In genomic region chr2L:5052367-5052914, dm6 we compare ENCODE assay signal across 1 fruit fly cellular context.
TF ChIP-seq lines count a peak whose summit lies in the region.

TSS of gene senju (plus strand) at chr2L:5052843.

TF ChIP-seq in whole organism, embryonic, 481 proteins besides CTCF, POLR2A, EP300 and RAD21 (continued from another document and continues in another):
- TF ChIP-seq CG18599 (GFP tag; optimal IDR thresholded peaks at IDR 0.05; lab: Kevin White, UChicago) (peak; percentile 90), chn (GFP tag; optimal IDR thresholded peaks at IDR 0.05; lab: Kevin White, UChicago) (peak; percentile 87), CG11695 (GFP tag; IDR thresholded peaks at IDR 0.05; lab: Robert Waterston, UW) (peak; percentile 74), CG7372 (GFP tag; IDR thresholded peaks at IDR 0.05; lab: Robert Waterston, UW) (0 out of 2 replicates have a peak, but pooled peaks have one; percentile 30), cas (GFP tag; IDR thresholded peaks at IDR 0.05; lab: Robert Waterston, UW) (peak; percentile 54; the same call in 1 of the 2 replicates), Mrtf (GFP tag; IDR thresholded peaks at IDR 0.05; lab: Robert Waterston, UW) (peak; percentile 80), NC2β (GFP tag; optimal IDR thresholded peaks at IDR 0.05; lab: Kevin White, UChicago) (peak; percentile 82), odd (GFP tag; optimal IDR thresholded peaks at IDR 0.05; lab: Kevin White, UChicago) (peak; percentile 79), so (GFP tag; IDR thresholded peaks at IDR 0.05; lab: Robert Waterston, UW) (peak; percentile 75; the same call in 2 of the 3 replicates), CG3726 (GFP tag; IDR thresholded peaks at IDR 0.05; lab: Robert Waterston, UW) (peak; percentile 69; the same call in 2 of the 3 replicates), eve (GFP tag; optimal IDR thresholded peaks at IDR 0.05; lab: Kevin White, UChicago) (no peak), row (GFP tag; IDR thresholded peaks at IDR 0.05; lab: Robert Waterston, UW) (peak; percentile 73), zfh2 (GFP tag; optimal IDR thresholded peaks at IDR 0.05; lab: Kevin White, UChicago) (peak; percentile 90), CG8924 (tag; optimal IDR thresholded peaks at IDR 0.05; lab: Kevin White, UChicago) (peak; percentile 82), NFAT (GFP tag; IDR thresholded peaks at IDR 0.05; lab: Robert Waterston, UW) (peak; percentile 79), Hsf (GFP tag; optimal IDR thresholded peaks at IDR 0.05; lab: Kevin White, UChicago) (peak; percentile 80), CG11247 (GFP tag; IDR thresholded peaks at IDR 0.05; lab: Robert Waterston, UW) (peak; percentile 83), Ssrp (tag; optimal IDR thresholded peaks at IDR 0.05; lab: Kevin White, UChicago) (peak; percentile 66), Adf1 (GFP tag; IDR thresholded peaks at IDR 0.05; lab: Robert Waterston, UW) (peak; percentile 62), stwl (tag; optimal IDR thresholded peaks at IDR 0.05; lab: Kevin White, UChicago) (peak; percentile 79), NK7.1 (GFP tag; optimal IDR thresholded peaks at IDR 0.05; lab: Kevin White, UChicago) (peak; percentile 81), CG9215 (GFP tag; IDR thresholded peaks at IDR 0.05; lab: Robert Waterston, UW) (peak; percentile 62), Antp (GFP tag; optimal IDR thresholded peaks at IDR 0.05; lab: Kevin White, UChicago) (peak; percentile 90), Lim3 (GFP tag; IDR thresholded peaks at IDR 0.05; lab: Robert Waterston, UW) (peak; percentile 37; the same call in 1 of the 2 replicates), CG16779 (GFP tag; IDR thresholded peaks at IDR 0.05; lab: Robert Waterston, UW) (peak; percentile 53), CG13894 (tag; optimal IDR thresholded peaks at IDR 0.05; lab: Kevin White, UChicago) (peak; percentile 82), HLH54F (GFP tag; optimal IDR thresholded peaks at IDR 0.05; lab: Kevin White, UChicago) (peak; percentile 81), CG11085 (GFP tag; IDR thresholded peaks at IDR 0.05; lab: Robert Waterston, UW) (peak; percentile 51), sens (GFP tag; lab: Kevin White, UChicago) (peak; percentile 98), exex (tag; optimal IDR thresholded peaks at IDR 0.05; lab: Kevin White, UChicago) (peak; percentile 39), Abd-B (GFP tag; optimal IDR thresholded peaks at IDR 0.05; lab: Kevin White, UChicago) (peak; percentile 16), CG7839 (tag; optimal IDR thresholded peaks at IDR 0.05; lab: Kevin White, UChicago) (peak; percentile 79), CG3163 (GFP tag; optimal IDR thresholded peaks at IDR 0.05; lab: Kevin White, UChicago) (peak; percentile 73), HLH3B (GFP tag; IDR thresholded peaks at IDR 0.05; lab: Robert Waterston, UW) (peak; percentile 78), nerfin-2 (GFP tag; IDR thresholded peaks at IDR 0.05; lab: Robert Waterston, UW; ENCODE audit: partially characterized antibody) (no peak), bsh (GFP tag; optimal IDR thresholded peaks at IDR 0.05; lab: Kevin White, UChicago) (peak; percentile 72 to 82), CG16813 (GFP tag; IDR thresholded peaks at IDR 0.05; lab: Robert Waterston, UW; ENCODE audit: partially characterized antibody) (peak; percentile 39; the same call in 1 of the 3 replicates), CG32772 (GFP tag; IDR thresholded peaks at IDR 0.05; lab: Robert Waterston, UW) (peak; percentile 60), Doc3 (GFP tag; IDR thresholded peaks at IDR 0.05; lab: Robert Waterston, UW; ENCODE audit: partially characterized antibody) (no peak), D19A (tag; optimal IDR thresholded peaks at IDR 0.05; lab: Kevin White, UChicago) (peak; percentile 66), CG5953 (GFP tag; IDR thresholded peaks at IDR 0.05; lab: Robert Waterston, UW) (peak; percentile 62; the same call in 1 of the 2 replicates), sc (optimal IDR thresholded peaks at IDR 0.05; lab: Kevin White, UChicago) (no peak), sc (GFP tag; optimal IDR thresholded peaks at IDR 0.05; lab: Kevin White, UChicago) (peak; percentile 62), CG33557 (GFP tag; optimal IDR thresholded peaks at IDR 0.05; lab: Kevin White, UChicago) (peak; percentile 72), CG7271 (tag; optimal IDR thresholded peaks at IDR 0.05; lab: Kevin White, UChicago) (no peak), CG30431 (GFP tag; optimal IDR thresholded peaks at IDR 0.05; lab: Kevin White, UChicago) (peak; percentile 72), CG8478 (optimal IDR thresholded peaks at IDR 0.05; lab: Kevin White, UChicago) (no peak), en (GFP tag; optimal IDR thresholded peaks at IDR 0.05; lab: Kevin White, UChicago) (peak; percentile 62), hkb (optimal IDR thresholded peaks at IDR 0.05; lab: Kevin White, UChicago) (no peak), hkb (GFP tag; IDR thresholded peaks at IDR 0.05; lab: Robert Waterston, UW) (peak; percentile 84), caup (GFP tag; optimal IDR thresholded peaks at IDR 0.05; lab: Kevin White, UChicago; ENCODE audit: severe bottlenecking) (peak; percentile 92), CG11456 (GFP tag; IDR thresholded peaks at IDR 0.05; lab: Robert Waterston, UW) (peak; percentile 90), CG12744 (GFP tag; optimal IDR thresholded peaks at IDR 0.05; lab: Kevin White, UChicago) (peak; percentile 76), CG4820 (GFP tag; optimal IDR thresholded peaks at IDR 0.05; lab: Kevin White, UChicago) (peak; percentile 64), CG7928 (GFP tag; optimal IDR thresholded peaks at IDR 0.05; lab: Kevin White, UChicago) (peak; percentile 32), CG30020 (tag; optimal IDR thresholded peaks at IDR 0.05; lab: Kevin White, UChicago) (peak; percentile 55), CG8089 (GFP tag; optimal IDR thresholded peaks at IDR 0.05; lab: Kevin White, UChicago) (peak; percentile 80), ato (GFP tag; IDR thresholded peaks at IDR 0.05; lab: Robert Waterston, UW; ENCODE audit: partially characterized antibody) (peak; percentile 66), NC2α (GFP tag; optimal IDR thresholded peaks at IDR 0.05; lab: Kevin White, UChicago) (peak; percentile 66), MBD-R2 (GFP tag; IDR thresholded peaks at IDR 0.05; lab: Robert Waterston, UW) (peak; percentile 98), knrl (GFP tag; IDR thresholded peaks at IDR 0.05; lab: Robert Waterston, UW; ENCODE audit: partially characterized antibody) (peak; percentile 27; the same call in 1 of the 3 replicates), pzg (GFP tag; optimal IDR thresholded peaks at IDR 0.05; lab: Kevin White, UChicago) (peak; percentile 95), ham (GFP tag; IDR thresholded peaks at IDR 0.05; lab: Robert Waterston, UW) (peak; percentile 40; the same call in 1 of the 2 replicates), CG13123 (GFP tag; optimal IDR thresholded peaks at IDR 0.05; lab: Kevin White, UChicago) (peak; percentile 81), gsb-n (tag; optimal IDR thresholded peaks at IDR 0.05; lab: Kevin White, UChicago) (peak; percentile 69), eyg (GFP tag; optimal IDR thresholded peaks at IDR 0.05; lab: Kevin White, UChicago) (peak; percentile 82), CG9876 (GFP tag; optimal IDR thresholded peaks at IDR 0.05; lab: Kevin White, UChicago) (peak; percentile 66), mirr (GFP tag; optimal IDR thresholded peaks at IDR 0.05; lab: Kevin White, UChicago) (peak; percentile 84), Hey (tag; optimal IDR thresholded peaks at IDR 0.05; lab: Kevin White, UChicago) (peak; percentile 69), emc (GFP tag; optimal IDR thresholded peaks at IDR 0.05; lab: Kevin White, UChicago) (peak; percentile 78), CG9797 (GFP tag; optimal IDR thresholded peaks at IDR 0.05; lab: Kevin White, UChicago) (peak; percentile 61), CG1602 (GFP tag; optimal IDR thresholded peaks at IDR 0.05; lab: Kevin White, UChicago) (peak; percentile 69), D19B (GFP tag; optimal IDR thresholded peaks at IDR 0.05; lab: Kevin White, UChicago) (peak; percentile 71), wek (GFP tag; optimal IDR thresholded peaks at IDR 0.05; lab: Kevin White, UChicago) (peak; percentile 57), GATAe (GFP tag; conservative IDR thresholded peaks at IDR 0.05; lab: Robert Waterston, UW) (no peak; the same call in 1 of the 2 replicates), crc (GFP tag; optimal IDR thresholded peaks at IDR 0.05; lab: Kevin White, UChicago) (peak; percentile 73), CG13296 (GFP tag; optimal IDR thresholded peaks at IDR 0.05; lab: Kevin White, UChicago) (peak; percentile 80), CG12104 (GFP tag; optimal IDR thresholded peaks at IDR 0.05; lab: Kevin White, UChicago) (peak; percentile 73), az2 (GFP tag; optimal IDR thresholded peaks at IDR 0.05; lab: Kevin White, UChicago) (peak; percentile 88), NfI (GFP tag; optimal IDR thresholded peaks at IDR 0.05; lab: Kevin White, UChicago) (peak; percentile 79), CG2712 (tag; optimal IDR thresholded peaks at IDR 0.05; lab: Kevin White, UChicago) (peak; percentile 76), CoRest (tag; optimal IDR thresholded peaks at IDR 0.05; lab: Kevin White, UChicago) (peak; percentile 69), Sox102F (GFP tag; optimal IDR thresholded peaks at IDR 0.05; lab: Kevin White, UChicago) (peak; percentile 80), CG10321 (GFP tag; IDR thresholded peaks at IDR 0.05; lab: Robert Waterston, UW) (0 out of 2 replicates have a peak, but pooled peaks have one; percentile 32), CG8359 (GFP tag; optimal IDR thresholded peaks at IDR 0.05; lab: Kevin White, UChicago; ENCODE audit: borderline replicate concordance) (peak; percentile 63), CG5180 (GFP tag; optimal IDR thresholded peaks at IDR 0.05; lab: Kevin White, UChicago) (peak; percentile 62), CG3281 (GFP tag; optimal IDR thresholded peaks at IDR 0.05; lab: Kevin White, UChicago) (peak; percentile 78), CG8290 (GFP tag; optimal IDR thresholded peaks at IDR 0.05; lab: Kevin White, UChicago) (peak; percentile 72), CG8290 (tag; optimal IDR thresholded peaks at IDR 0.05; lab: Kevin White, UChicago) (peak; percentile 33 to 91), sd (tag; optimal IDR thresholded peaks at IDR 0.05; lab: Kevin White, UChicago) (peak; percentile 73), gcm (GFP tag; optimal IDR thresholded peaks at IDR 0.05; lab: Kevin White, UChicago) (peak; percentile 41), lmd (GFP tag; IDR thresholded peaks at IDR 0.05; lab: Robert Waterston, UW) (peak; percentile 86), Nf-YB (GFP tag; optimal IDR thresholded peaks at IDR 0.05; lab: Kevin White, UChicago) (peak; percentile 58), bowl (GFP tag; IDR thresholded peaks at IDR 0.05; lab: Robert Waterston, UW) (peak; percentile 49), Rfx (GFP tag; IDR thresholded peaks at IDR 0.05; lab: Robert Waterston, UW) (peak; percentile 86), lola (GFP tag; optimal IDR thresholded peaks at IDR 0.05; lab: Kevin White, UChicago) (peak in 1 of 3 experiments; percentile 57), ase (GFP tag; IDR thresholded peaks at IDR 0.05; lab: Robert Waterston, UW) (peak; percentile 76), otp (GFP tag; IDR thresholded peaks at IDR 0.05; lab: Robert Waterston, UW) (peak; percentile 57), CG14014 (GFP tag; IDR thresholded peaks at IDR 0.05; lab: Robert Waterston, UW) (peak; percentile 83), CG18764 (GFP tag; optimal IDR thresholded peaks at IDR 0.05; lab: Kevin White, UChicago) (peak; percentile 74), CG17361 (GFP tag; IDR thresholded peaks at IDR 0.05; lab: Robert Waterston, UW) (peak; percentile 78), seq (GFP tag; IDR thresholded peaks at IDR 0.05; lab: Robert Waterston, UW) (peak; percentile 81), ind (GFP tag; optimal IDR thresholded peaks at IDR 0.05; lab: Kevin White, UChicago) (peak; percentile 78), CG14965 (GFP tag; optimal IDR thresholded peaks at IDR 0.05; lab: Kevin White, UChicago; ENCODE audit: borderline replicate concordance) (peak; percentile 25), maf-S (GFP tag; optimal IDR thresholded peaks at IDR 0.05; lab: Kevin White, UChicago) (peak; percentile 65), CG14710 (tag; optimal IDR thresholded peaks at IDR 0.05; lab: Kevin White, UChicago) (peak; percentile 69), Trl (optimal IDR thresholded peaks at IDR 0.05; lab: Kevin White, UChicago) (no peak), Trl (GFP tag; optimal IDR thresholded peaks at IDR 0.05; lab: Kevin White, UChicago) (peak; percentile 86), HmgZ (tag; optimal IDR thresholded peaks at IDR 0.05; lab: Kevin White, UChicago) (peak; percentile 88), Asciz (GFP tag; optimal IDR thresholded peaks at IDR 0.05; lab: Kevin White, UChicago) (peak; percentile 74), CG2199 (GFP tag; IDR thresholded peaks at IDR 0.05; lab: Robert Waterston, UW) (0 out of 3 replicates have a peak, but pooled peaks have one; percentile 35), bigmax (GFP tag; optimal IDR thresholded peaks at IDR 0.05; lab: Kevin White, UChicago) (peak; percentile 30), Rx (GFP tag; IDR thresholded peaks at IDR 0.05; lab: Robert Waterston, UW) (peak; percentile 87), Dp (GFP tag; optimal IDR thresholded peaks at IDR 0.05; lab: Kevin White, UChicago) (peak; percentile 46), ewg (GFP tag; optimal IDR thresholded peaks at IDR 0.05; lab: Kevin White, UChicago) (peak; percentile 63), al (GFP tag; IDR thresholded peaks at IDR 0.05; lab: Robert Waterston, UW) (peak; percentile 39; the same call in 1 of the 2 replicates), Mad (GFP tag; optimal IDR thresholded peaks at IDR 0.05; lab: Kevin White, UChicago) (peak; percentile 83), vnd (GFP tag; IDR thresholded peaks at IDR 0.05; lab: Robert Waterston, UW; ENCODE audit: partially characterized antibody) (peak; percentile 23; the same call in 1 of the 3 replicates), CkIIα-i1 (GFP tag; IDR thresholded peaks at IDR 0.05; lab: Robert Waterston, UW) (no peak), CG6175 (GFP tag; IDR thresholded peaks at IDR 0.05; lab: Robert Waterston, UW) (peak; percentile 52; the same call in 2 of the 3 replicates), Dip2 (GFP tag; IDR thresholded peaks at IDR 0.05; lab: Robert Waterston, UW) (no peak), CG15269 (tag; optimal IDR thresholded peaks at IDR 0.05; lab: Kevin White, UChicago) (peak; percentile 83), sna (GFP tag; IDR thresholded peaks at IDR 0.05; lab: Robert Waterston, UW; ENCODE audit: partially characterized antibody) (no peak), nerfin-1 (tag; optimal IDR thresholded peaks at IDR 0.05; lab: Kevin White, UChicago) (peak; percentile 71), CG9932 (GFP tag; IDR thresholded peaks at IDR 0.05; lab: Robert Waterston, UW) (peak; percentile 83), toy (GFP tag; IDR thresholded peaks at IDR 0.05; lab: Robert Waterston, UW) (peak; percentile 35; the same call in 1 of the 2 replicates), CG18011 (GFP tag; optimal IDR thresholded peaks at IDR 0.05; lab: Kevin White, UChicago) (peak; percentile 86), pita (GFP tag; optimal IDR thresholded peaks at IDR 0.05; lab: Kevin White, UChicago) (no peak)
